Fruit fly (Drosophila melanogaster) whole organism, embryonic: ENCODE results near the gene Eno.
A peak's percentile ranks its signal among the peaks of the same experiment; 100 is the strongest.

ENCODE experiments used
- B-H1 ChIP-seq: fragments of 200-800 bp; sonication (Bioruptor generic); IDR thresholded peaks from 3 replicates; pipeline ENCODE4 v1.3.6; 2022; ENCODE audit warnings: missing biosample characterization, missing genetic modification characterization
- B-H2 ChIP-seq: fragments of 200-800 bp; sonication (Bioruptor generic); optimal IDR thresholded peaks from 2 replicates; lab custom pipeline; 2018; ENCODE audit warnings: missing biosample characterization, mild to moderate bottlenecking, missing genetic modification characterization
- CG10274 ChIP-seq: fragments of 200-800 bp; sonication (Bioruptor generic); optimal IDR thresholded peaks from 3 replicates; lab custom pipeline; 2017; ENCODE audit warnings: missing biosample characterization, mild to moderate bottlenecking, missing genetic modification characterization
- CG11695 ChIP-seq: fragments of 200-800 bp; sonication (Bioruptor generic); IDR thresholded peaks from 3 replicates; pipeline ENCODE4 v1.3.6; 2022; ENCODE audit warnings: missing biosample characterization, missing genetic modification characterization
- CG12104 ChIP-seq: fragments of 200-800 bp; sonication (Bioruptor generic); optimal IDR thresholded peaks from 3 replicates; lab custom pipeline; 2016; ENCODE audit warnings: missing biosample characterization, missing genetic modification characterization
- CG12219 ChIP-seq: fragments of 200-800 bp; sonication (Bioruptor generic); optimal IDR thresholded peaks from 3 replicates; lab custom pipeline; 2018; ENCODE audit warnings: missing biosample characterization, mild to moderate bottlenecking, missing genetic modification characterization
- CG12236 ChIP-seq: fragments of 200-800 bp; sonication (Bioruptor generic); optimal IDR thresholded peaks from 2 replicates; lab custom pipeline; 2016; ENCODE audit warnings: missing biosample characterization, missing genetic modification characterization
- CG12299 ChIP-seq: fragments of 200-800 bp; sonication (Bioruptor generic); optimal IDR thresholded peaks from 2 replicates; lab custom pipeline; 2018; ENCODE audit warnings: missing biosample characterization, mild to moderate bottlenecking, missing genetic modification characterization
- CG12942 ChIP-seq: fragments of 200-800 bp; sonication (Bioruptor generic); optimal IDR thresholded peaks from 3 replicates; lab custom pipeline; 2016; ENCODE audit warnings: missing biosample characterization, missing genetic modification characterization
- CG14014 ChIP-seq: fragments of 200-800 bp; sonication (Bioruptor generic); IDR thresholded peaks from 2 replicates; pipeline ENCODE4 v1.3.6; 2022; ENCODE audit warnings: missing biosample characterization, missing genetic modification characterization
- CG14441 ChIP-seq: fragments of 200-800 bp; sonication (Bioruptor generic); IDR thresholded peaks from 2 replicates; pipeline ENCODE4 v1.3.6; 2022; ENCODE audit warnings: missing biosample characterization, missing genetic modification characterization
- CG1602 ChIP-seq: fragments of 200-800 bp; sonication (Bioruptor generic); optimal IDR thresholded peaks from 3 replicates; lab custom pipeline; 2016; ENCODE audit warnings: missing biosample characterization, missing genetic modification characterization
- CG17829 ChIP-seq: fragments of 200-800 bp; optimal IDR thresholded peaks from 2 replicates; lab custom pipeline; 2019; ENCODE audit warnings: missing biosample characterization, mild to moderate bottlenecking, missing genetic modification characterization, moderate library complexity
- CG18262 ChIP-seq: fragments of 200-800 bp; optimal IDR thresholded peaks from 3 replicates; lab custom pipeline; 2019; ENCODE audit warnings: missing biosample characterization, mild to moderate bottlenecking, missing genetic modification characterization, moderate library complexity
- CG2129 ChIP-seq: fragments of 200-800 bp; sonication (Bioruptor generic); IDR thresholded peaks from 2 replicates; pipeline ENCODE4 v1.3.6; 2022; ENCODE audit warnings: missing biosample characterization, missing genetic modification characterization; ENCODE audit not compliant: partially characterized antibody
- CG2199 ChIP-seq: fragments of 200-800 bp; sonication (Bioruptor generic); IDR thresholded peaks from 3 replicates; pipeline ENCODE4 v1.3.6; 2022; ENCODE audit warnings: missing biosample characterization, missing genetic modification characterization
- CG2678 ChIP-seq: fragments of 200-800 bp; sonication (Bioruptor generic); optimal IDR thresholded peaks from 3 replicates; lab custom pipeline; 2019; ENCODE audit warnings: missing biosample characterization, mild to moderate bottlenecking, missing genetic modification characterization, moderate library complexity
- CG30020 ChIP-seq: fragments of 200-800 bp; optimal IDR thresholded peaks from 2 replicates; lab custom pipeline; 2019; ENCODE audit warnings: missing biosample characterization, mild to moderate bottlenecking, missing genetic modification characterization, moderate library complexity
- CG42726 ChIP-seq: fragments of 200-800 bp; sonication (Bioruptor generic); IDR thresholded peaks from 2 replicates; pipeline ENCODE4 v1.3.6; 2022; ENCODE audit warnings: missing biosample characterization, missing genetic modification characterization; ENCODE audit not compliant: partially characterized antibody
- CG6854 ChIP-seq: fragments of 200-800 bp; sonication (Bioruptor generic); optimal IDR thresholded peaks from 3 replicates; lab custom pipeline; 2017; ENCODE audit warnings: missing biosample characterization, mild to moderate bottlenecking, missing genetic modification characterization
- CG7556 ChIP-seq: fragments of 200-800 bp; sonication (Bioruptor generic); optimal IDR thresholded peaks from 2 replicates; lab custom pipeline; 2017; ENCODE audit warnings: missing biosample characterization, mild to moderate bottlenecking, missing genetic modification characterization
- CG8388 ChIP-seq: fragments of 200-800 bp; sonication (Bioruptor generic); optimal IDR thresholded peaks from 2 replicates; lab custom pipeline; 2019; ENCODE audit warnings: missing biosample characterization, mild to moderate bottlenecking, missing genetic modification characterization, moderate library complexity
- CG9727 ChIP-seq: fragments of 200-800 bp; sonication (Bioruptor generic); optimal IDR thresholded peaks from 3 replicates; lab custom pipeline; 2017; ENCODE audit warnings: missing biosample characterization, mild to moderate bottlenecking, missing genetic modification characterization
- Doc3 ChIP-seq: fragments of 200-800 bp; sonication (Bioruptor generic); IDR thresholded peaks from 3 replicates; pipeline ENCODE4 v1.3.6; 2022; ENCODE audit warnings: missing biosample characterization, missing genetic modification characterization; ENCODE audit not compliant: partially characterized antibody
- E2f2 ChIP-seq: fragments of 200-800 bp; sonication (Bioruptor generic); IDR thresholded peaks from 2 replicates; pipeline ENCODE4 v1.3.6; 2022; ENCODE audit warnings: missing biosample characterization, missing genetic modification characterization
- Eip74EF ChIP-seq, 2 experiments: fragments of 200-800 bp in 1 of 2; fragments of >200 bp in 1 of 2; sonication (Bioruptor generic) in 1 of 2; optimal IDR thresholded peaks; 2 replicates each; lab custom pipeline; 2017 to 2019; ENCODE audit warnings: missing biosample characterization in 2 of 2, missing genetic modification characterization in 2 of 2, mild to moderate bottlenecking in 1 of 2, moderate library complexity in 1 of 2
- Fer1 ChIP-seq: fragments of 200-800 bp; sonication (Bioruptor generic); optimal IDR thresholded peaks from 2 replicates; lab custom pipeline; 2017; ENCODE audit warnings: missing biosample characterization, mild to moderate bottlenecking, missing genetic modification characterization
- HmgD ChIP-seq: fragments of 200-800 bp; sonication (Bioruptor generic); optimal IDR thresholded peaks from 3 replicates; lab custom pipeline; 2016; ENCODE audit warnings: missing biosample characterization, missing genetic modification characterization
- Mrtf ChIP-seq: fragments of 200-800 bp; sonication (Bioruptor generic); IDR thresholded peaks from 3 replicates; pipeline ENCODE4 v1.3.6; 2022; ENCODE audit warnings: missing biosample characterization, missing genetic modification characterization
- Pdp1 ChIP-seq, 2 experiments: fragments of 200-800 bp; sonication (Bioruptor generic); optimal IDR thresholded peaks; 3 replicates each; lab custom pipeline; 2016; ENCODE audit warnings: missing biosample characterization in 2 of 2, missing genetic modification characterization in 2 of 2, mild to moderate bottlenecking in 1 of 2, moderate library complexity in 1 of 2
- ara ChIP-seq: fragments of 200-800 bp; sonication (Bioruptor generic); IDR thresholded peaks from 2 replicates; pipeline ENCODE4 v1.3.6; 2022; ENCODE audit warnings: missing biosample characterization, missing genetic modification characterization
- crp ChIP-seq, 2 experiments: fragments of 200-800 bp; sonication (Bioruptor generic); optimal IDR thresholded peaks; 2 replicates in 1 of 2; 3 replicates in 1 of 2; lab custom pipeline; 2017; ENCODE audit warnings: missing biosample characterization in 2 of 2, missing genetic modification characterization in 2 of 2, mild to moderate bottlenecking in 1 of 2, moderate library complexity in 1 of 2
- en ChIP-seq: fragments of 200-800 bp; sonication (Bioruptor generic); optimal IDR thresholded peaks from 2 replicates; lab custom pipeline; 2016; ENCODE audit warnings: missing biosample characterization, missing genetic modification characterization
- eve ChIP-seq, 2 experiments: fragments of >200 bp; optimal IDR thresholded peaks; 2 replicates each; lab custom pipeline; 2017; ENCODE audit warnings: missing biosample characterization in 2 of 2, missing genetic modification characterization in 2 of 2
- ewg ChIP-seq: fragments of 200-800 bp; sonication (Bioruptor generic); optimal IDR thresholded peaks from 3 replicates; lab custom pipeline; 2017; ENCODE audit warnings: mild to moderate bottlenecking, missing biosample characterization, missing genetic modification reagents, missing genetic modification characterization
- exex ChIP-seq: fragments of 200-800 bp; sonication (Bioruptor generic); optimal IDR thresholded peaks from 4 replicates; lab custom pipeline; 2018; ENCODE audit warnings: missing biosample characterization, mild to moderate bottlenecking, missing genetic modification characterization, moderate library complexity
- ftz-f1 ChIP-seq: fragments of 200-800 bp; sonication (Bioruptor generic); optimal IDR thresholded peaks from 2 replicates; lab custom pipeline; 2016; ENCODE audit warnings: missing biosample characterization, missing genetic modification characterization
- gcm ChIP-seq: fragments of 200-800 bp; sonication (Bioruptor generic); optimal IDR thresholded peaks from 2 replicates; lab custom pipeline; 2019; ENCODE audit warnings: missing biosample characterization, mild to moderate bottlenecking, missing genetic modification characterization, moderate library complexity
- gem ChIP-seq: fragments of 200-800 bp; sonication (Bioruptor generic); optimal IDR thresholded peaks from 2 replicates; lab custom pipeline; 2019; ENCODE audit warnings: missing biosample characterization, mild to moderate bottlenecking, missing genetic modification characterization, moderate library complexity
- hbn ChIP-seq: fragments of 200-800 bp; sonication (Bioruptor generic); IDR thresholded peaks from 2 replicates; pipeline ENCODE4 v1.3.6; 2022; ENCODE audit warnings: missing biosample characterization, missing genetic modification characterization; ENCODE audit not compliant: partially characterized antibody
- ind ChIP-seq: fragments of 200-800 bp; sonication (Bioruptor generic); optimal IDR thresholded peaks from 3 replicates; lab custom pipeline; 2016; ENCODE audit warnings: missing biosample characterization, missing genetic modification characterization
- jumu ChIP-seq: fragments of 200-800 bp; sonication (Bioruptor generic); optimal IDR thresholded peaks from 3 replicates; lab custom pipeline; 2016; ENCODE audit warnings: missing biosample characterization, missing genetic modification characterization
- pnt ChIP-seq: fragments of 200-800 bp; sonication (Bioruptor generic); optimal IDR thresholded peaks from 3 replicates; lab custom pipeline; 2016; ENCODE audit warnings: missing biosample characterization, missing genetic modification characterization
- salm ChIP-seq: fragments of 200-800 bp; sonication (Bioruptor generic); optimal IDR thresholded peaks from 2 replicates; lab custom pipeline; 2018; ENCODE audit warnings: missing biosample characterization, mild to moderate bottlenecking, missing genetic modification characterization
- seq ChIP-seq: fragments of 200-800 bp; sonication (Bioruptor generic); IDR thresholded peaks from 2 replicates; pipeline ENCODE4 v1.3.6; 2022; ENCODE audit warnings: missing biosample characterization, missing genetic modification characterization
- ssp ChIP-seq: fragments of 200-800 bp; sonication (Bioruptor generic); IDR thresholded peaks from 2 replicates; pipeline ENCODE4 v1.3.6; 2022; ENCODE audit warnings: missing biosample characterization, missing genetic modification characterization
- vvl ChIP-seq: fragments of 200-800 bp; sonication (Bioruptor generic); IDR thresholded peaks from 2 replicates; pipeline ENCODE4 v1.3.6; 2022; ENCODE audit warnings: missing biosample characterization, missing genetic modification characterization
- wek ChIP-seq: fragments of 200-800 bp; sonication (Bioruptor generic); optimal IDR thresholded peaks from 3 replicates; lab custom pipeline; 2018; ENCODE audit warnings: missing biosample characterization, mild to moderate bottlenecking, missing genetic modification characterization, moderate library complexity
- yki ChIP-seq: fragments of >200 bp; optimal IDR thresholded peaks from 3 replicates; lab custom pipeline; 2018
- zen2 ChIP-seq: fragments of 200-800 bp; sonication (Bioruptor generic); IDR thresholded peaks from 3 replicates; pipeline ENCODE4 v1.3.6; 2022; ENCODE audit warnings: missing biosample characterization, missing genetic modification characterization; ENCODE audit not compliant: partially characterized antibody
- zfh1 ChIP-seq: fragments of 200-800 bp; sonication (Bioruptor generic); IDR thresholded peaks from 3 replicates; pipeline ENCODE4 v1.3.6; 2022; ENCODE audit warnings: missing biosample characterization, missing genetic modification characterization

The Eno gene

DNA sequence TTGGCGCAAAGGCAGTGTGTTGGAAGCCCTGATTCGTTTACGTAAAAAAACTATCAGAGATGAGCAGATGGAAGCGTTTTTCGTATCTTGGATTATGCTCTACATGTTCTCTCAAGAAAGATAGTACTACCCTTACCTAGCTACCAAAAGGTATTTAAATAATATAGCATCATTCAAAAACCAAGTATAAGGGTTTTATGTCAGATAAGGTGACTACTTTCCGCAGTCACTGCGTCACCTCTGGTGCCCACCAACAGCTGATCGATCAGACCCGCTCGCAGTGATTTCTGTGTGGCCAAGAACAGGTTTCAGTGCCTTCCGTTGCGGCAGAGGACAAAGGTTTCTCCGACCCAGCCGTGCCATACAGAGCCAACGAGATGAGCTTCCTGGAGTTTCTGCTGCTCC, at the start of gene Eno, which contains the start of gene CG31937 (continued):
- TF ChIP-seq CG12104 (peak; percentile 43), CG12219 (GFP tag; lab: Kevin White, UChicago) (no peak), zfh1 (GFP tag; lab: Robert Waterston, UW) (no peak), Doc3 (GFP tag; lab: Robert Waterston, UW) (no peak), zen2 (GFP tag; lab: Robert Waterston, UW) (no peak), salm (no peak), Mrtf (no peak), CG2129 (GFP tag; lab: Robert Waterston, UW) (no peak), CG12299 (tag; lab: Kevin White, UChicago) (no peak), gcm (GFP tag; lab: Kevin White, UChicago) (peak; percentile 42), CG18262 (tag; lab: Kevin White, UChicago) (peak; percentile 22), CG8388 (GFP tag; lab: Kevin White, UChicago) (no peak), HmgD (peak; percentile 21), ewg (GFP tag; lab: Kevin White, UChicago) (no peak), vvl (GFP tag; lab: Robert Waterston, UW) (peak; percentile 54), wek (no peak), CG2199 (no peak), exex (peak; percentile 21), en (no peak), yki (lab: Kevin White, UChicago) (no peak), CG30020 (tag; lab: Kevin White, UChicago) (no peak), CG12236 (peak; percentile 12), E2f2 (GFP tag; lab: Robert Waterston, UW) (peak; percentile 68), ind (GFP tag; lab: Kevin White, UChicago) (peak; percentile 54), B-H2 (GFP tag; lab: Kevin White, UChicago) (peak; percentile 69), CG1602 (peak; percentile 28), CG14014 (peak; percentile 56), CG17829 (tag; lab: Kevin White, UChicago) (peak; percentile 4), Pdp1 (GFP tag; optimal IDR thresholded peaks at IDR 0.05; lab: Kevin White, UChicago) (peak; percentile 22 to 98), pnt (GFP tag; lab: Kevin White, UChicago) (no peak), CG11695 (0 out of 3 replicates have a peak, but pooled peaks have one; percentile 31), gem (peak; percentile 70), B-H1 (GFP tag; lab: Robert Waterston, UW) (peak; percentile 17; the same call in 2 of the 3 replicates), CG6854 (GFP tag; lab: Kevin White, UChicago) (no peak), jumu (peak; percentile 18), Fer1 (GFP tag; lab: Kevin White, UChicago) (peak; percentile 54), crp (GFP tag; optimal IDR thresholded peaks at IDR 0.05; lab: Kevin White, UChicago) (peak; percentile 6 to 88), hbn (GFP tag; lab: Robert Waterston, UW) (peak; percentile 11; the same call in 1 of the 2 replicates), CG10274 (GFP tag; lab: Kevin White, UChicago) (no peak), ftz-f1 (peak; percentile 15), CG12942 (GFP tag; lab: Kevin White, UChicago) (peak; percentile 11), CG9727 (GFP tag; lab: Kevin White, UChicago) (peak; percentile 14), CG14441 (GFP tag; lab: Robert Waterston, UW) (peak; percentile 69), ara (GFP tag; lab: Robert Waterston, UW) (peak; percentile 68), Eip74EF (GFP tag; optimal IDR thresholded peaks at IDR 0.05; lab: Kevin White, UChicago) (no peak), eve (GFP tag; optimal IDR thresholded peaks at IDR 0.05; lab: Kevin White, UChicago) (no peak), seq (GFP tag; lab: Robert Waterston, UW) (no peak), ssp (0 out of 2 replicates have a peak, but pooled peaks have one; percentile 29), CG7556 (GFP tag; lab: Kevin White, UChicago) (peak; percentile 37), CG2678 (peak; percentile 61), CG42726 (no peak)
